Worm (Caenorhabditis elegans) whole organism, L1 larva: ENCODE measurements around the gene R08F11.4.
A peak's percentile ranks its signal among the peaks of the same experiment; 100 is the strongest.

Experiments used
- F16B12.6 ChIP-seq: fragments of 150-350 bp; optimal IDR thresholded peaks from 2 replicates; lab custom pipeline; 2014; ENCODE audit warnings: missing biosample characterization, missing genetic modification characterization
- Y116A8C.19 ChIP-seq: sonication (generic microtip); optimal IDR thresholded peaks from 2 replicates; lab custom pipeline; 2016; ENCODE audit warnings: missing compliant biosample characterization, missing genetic modification characterization, borderline replicate concordance
- aha-1 ChIP-seq: fragments of 150-350 bp; optimal IDR thresholded peaks from 2 replicates; lab custom pipeline; 2014; ENCODE audit warnings: missing biosample characterization, missing genetic modification characterization
- ceh-63 ChIP-seq: fragments of 200-800 bp; sonication (Bioruptor generic); optimal IDR thresholded peaks from 2 replicates; lab custom pipeline; 2018; ENCODE audit warnings: mild to moderate bottlenecking, missing genetic modification characterization, missing compliant biosample characterization
- ceh-82 ChIP-seq, 3 experiments: fragments of 150-350 bp in 1 of 3; sonication (generic microtip) in 2 of 3; optimal IDR thresholded peaks; 2 replicates each; lab custom pipeline; 2014 to 2017; ENCODE audit warnings: missing biosample characterization in 3 of 3, missing genetic modification characterization in 3 of 3
- ceh-88 ChIP-seq: fragments of 200-800 bp; sonication (Bioruptor generic); IDR thresholded peaks from 2 replicates; pipeline ENCODE4 v1.3.6; 2022; ENCODE audit warnings: missing genetic modification characterization, missing compliant biosample characterization
- ces-1 ChIP-seq: fragments of 150-350 bp; optimal IDR thresholded peaks from 2 replicates; lab custom pipeline; 2014; ENCODE audit warnings: missing biosample characterization, missing genetic modification reagents, missing genetic modification characterization
- dpl-1 ChIP-seq, 3 experiments: fragments of 150-350 bp in 2 of 3; sonication (generic microtip) in 1 of 3; optimal IDR thresholded peaks; 2 replicates each; lab custom pipeline; 2014 to 2017; ENCODE audit warnings: missing biosample characterization in 3 of 3, missing genetic modification characterization in 3 of 3, missing genetic modification reagents in 3 of 3
- dsc-1 ChIP-seq: sonication (generic microtip); optimal IDR thresholded peaks from 2 replicates; lab custom pipeline; 2016; ENCODE audit warnings: mild to moderate bottlenecking, missing genetic modification characterization, missing compliant biosample characterization
- efl-3 ChIP-seq: fragments of 200-800 bp; sonication (Bioruptor generic); optimal IDR thresholded peaks from 2 replicates; lab custom pipeline; 2018; ENCODE audit warnings: mild to moderate bottlenecking, missing genetic modification characterization, missing compliant biosample characterization
- egl-13 ChIP-seq: sonication (generic microtip); optimal IDR thresholded peaks from 2 replicates; lab custom pipeline; 2016; ENCODE audit warnings: missing genotype, missing genetic modification reagents, missing genetic modification characterization, missing compliant biosample characterization
- egl-27 ChIP-seq, 2 experiments: fragments of 150-350 bp in 1 of 2; sonication (generic microtip); optimal IDR thresholded peaks; 3 replicates each; lab custom pipeline; 2017 to 2018; ENCODE audit warnings: missing biosample characterization in 2 of 2, missing genetic modification characterization in 2 of 2, missing genetic modification reagents in 2 of 2
- elt-3 ChIP-seq, 6 experiments: fragments of 150-350 bp in 1 of 6; sonication (generic microtip); optimal IDR thresholded peaks; 2 replicates each; lab custom pipeline; 2017 to 2018; ENCODE audit warnings: missing biosample characterization in 6 of 6, missing genetic modification characterization in 6 of 6, inconsistent platforms in 1 of 6
- fkh-10 ChIP-seq: sonication (generic microtip); optimal IDR thresholded peaks from 2 replicates; lab custom pipeline; 2017; ENCODE audit warnings: missing biosample characterization, missing genetic modification reagents, missing genetic modification characterization
- fkh-4 ChIP-seq: sonication (generic microtip); optimal IDR thresholded peaks from 2 replicates; lab custom pipeline; 2016; ENCODE audit warnings: missing compliant biosample characterization, missing genetic modification characterization, borderline replicate concordance
- fkh-8 ChIP-seq: sonication (generic microtip); optimal IDR thresholded peaks from 2 replicates; lab custom pipeline; 2016; ENCODE audit warnings: mild to moderate bottlenecking, missing genetic modification characterization, missing compliant biosample characterization
- hlh-17 ChIP-seq: fragments of 200-800 bp; sonication (Bioruptor generic); optimal IDR thresholded peaks from 2 replicates; lab custom pipeline; 2018; ENCODE audit warnings: missing genetic modification characterization, mild to moderate bottlenecking, missing compliant biosample characterization, moderate library complexity, borderline replicate concordance
- isw-1 ChIP-seq: fragments of 200-800 bp; sonication (Bioruptor generic); IDR thresholded peaks from 2 replicates; pipeline ENCODE4 v1.3.6; 2022; ENCODE audit warnings: missing genetic modification characterization, missing compliant biosample characterization
- jun-1 ChIP-seq: fragments of 150-350 bp; optimal IDR thresholded peaks from 2 replicates; lab custom pipeline; 2014; ENCODE audit warnings: missing biosample characterization, missing genetic modification reagents, missing genetic modification characterization
- lin-14 ChIP-seq: fragments of 200-800 bp; sonication (Bioruptor generic); optimal IDR thresholded peaks from 2 replicates; lab custom pipeline; 2018; ENCODE audit warnings: mild to moderate bottlenecking, missing genetic modification characterization, moderate library complexity, missing compliant biosample characterization
- lin-35 ChIP-seq, 2 experiments: fragments of 150-350 bp; optimal IDR thresholded peaks; 2 replicates each; lab custom pipeline; 2014; ENCODE audit warnings: missing biosample characterization in 2 of 2, missing genetic modification characterization in 2 of 2, missing genetic modification reagents in 2 of 2
- lin-39 ChIP-seq: fragments of 150-350 bp; optimal IDR thresholded peaks from 2 replicates; lab custom pipeline; 2014; ENCODE audit warnings: missing biosample characterization, missing genetic modification reagents, missing genetic modification characterization
- lsy-2 ChIP-seq, 2 experiments: fragments of 150-350 bp; optimal IDR thresholded peaks; 2 replicates each; lab custom pipeline; 2014; ENCODE audit warnings: missing biosample characterization in 2 of 2, missing genetic modification characterization in 2 of 2
- mab-9 ChIP-seq: fragments of 200-800 bp; sonication (Bioruptor generic); IDR thresholded peaks from 2 replicates; pipeline ENCODE4 v1.3.6; 2022; ENCODE audit warnings: missing genetic modification reagents, missing genetic modification characterization, missing compliant biosample characterization
- mef-2 ChIP-seq: fragments of 150-350 bp; optimal IDR thresholded peaks from 2 replicates; lab custom pipeline; 2014; ENCODE audit warnings: missing biosample characterization, missing genetic modification characterization
- nhr-11 ChIP-seq: fragments of 150-350 bp; optimal IDR thresholded peaks from 2 replicates; lab custom pipeline; 2014; ENCODE audit warnings: missing biosample characterization, missing genetic modification characterization
- nhr-19 ChIP-seq: fragments of 200-800 bp; sonication (Bioruptor generic); conservative IDR thresholded peaks from 2 replicates; pipeline ENCODE4 v1.3.6; 2022; ENCODE audit warnings: missing genetic modification characterization, missing compliant biosample characterization
- nhr-20 ChIP-seq: sonication (generic microtip); optimal IDR thresholded peaks from 2 replicates; lab custom pipeline; 2016; ENCODE audit warnings: mild to moderate bottlenecking, missing genetic modification characterization, missing compliant biosample characterization
- nhr-28 ChIP-seq: fragments of 150-350 bp; optimal IDR thresholded peaks from 2 replicates; lab custom pipeline; 2014; ENCODE audit warnings: missing biosample characterization, missing genetic modification characterization
- nhr-47 ChIP-seq: sonication (generic microtip); optimal IDR thresholded peaks from 2 replicates; lab custom pipeline; 2016; ENCODE audit warnings: mild to moderate bottlenecking, missing genetic modification characterization, moderate library complexity, missing compliant biosample characterization
- nhr-71 ChIP-seq: sonication (generic microtip); optimal IDR thresholded peaks from 2 replicates; lab custom pipeline; 2016; ENCODE audit warnings: mild to moderate bottlenecking, missing genetic modification characterization, moderate library complexity, missing compliant biosample characterization
- nhr-77 ChIP-seq: fragments of 150-350 bp; optimal IDR thresholded peaks from 2 replicates; lab custom pipeline; 2014; ENCODE audit warnings: missing biosample characterization, missing genetic modification characterization
- nhr-85 ChIP-seq: sonication (generic microtip); peaks from one replicate; lab custom pipeline; 2016; ENCODE audit warnings: missing genetic modification characterization, inconsistent platforms, missing compliant biosample characterization
- pax-3 ChIP-seq: fragments of 200-800 bp; sonication (Bioruptor generic); optimal IDR thresholded peaks from 2 replicates; lab custom pipeline; 2018; ENCODE audit warnings: mild to moderate bottlenecking, missing genetic modification characterization, moderate library complexity, missing compliant biosample characterization
- rnt-1 ChIP-seq: sonication (generic microtip); optimal IDR thresholded peaks from 2 replicates; lab custom pipeline; 2016; ENCODE audit warnings: mild to moderate bottlenecking, missing genetic modification characterization, moderate library complexity, missing compliant biosample characterization
- snpc-4 ChIP-seq: fragments of 150-350 bp; optimal IDR thresholded peaks from 2 replicates; lab custom pipeline; 2014; ENCODE audit warnings: missing biosample characterization, missing genetic modification characterization
- sup-37 ChIP-seq: fragments of 200-800 bp; sonication (Bioruptor generic); optimal IDR thresholded peaks from 2 replicates; lab custom pipeline; 2018; ENCODE audit warnings: mild to moderate bottlenecking, missing genetic modification characterization, missing compliant biosample characterization
- swsn-7 ChIP-seq: sonication (generic microtip); optimal IDR thresholded peaks from 2 replicates; lab custom pipeline; 2016; ENCODE audit warnings: missing genetic modification characterization, missing compliant biosample characterization
- tbx-2 ChIP-seq: sonication (generic microtip); optimal IDR thresholded peaks from 2 replicates; lab custom pipeline; 2016; ENCODE audit warnings: missing genetic modification characterization, missing compliant biosample characterization
- tlp-1 ChIP-seq: fragments of 150-350 bp; optimal IDR thresholded peaks from 2 replicates; lab custom pipeline; 2014; ENCODE audit warnings: missing biosample characterization, missing genetic modification characterization
- unc-30 ChIP-seq: sonication (generic microtip); optimal IDR thresholded peaks from 2 replicates; lab custom pipeline; 2017; ENCODE audit warnings: missing biosample characterization, missing genetic modification characterization
- unc-62 ChIP-seq: fragments of 150-350 bp; optimal IDR thresholded peaks from 2 replicates; lab custom pipeline; 2014; ENCODE audit warnings: missing biosample characterization, missing genetic modification reagents, missing genetic modification characterization
- unc-86 ChIP-seq: sonication (generic microtip); optimal IDR thresholded peaks from 2 replicates; lab custom pipeline; 2016; ENCODE audit warnings: missing genetic modification characterization, missing compliant biosample characterization
- vab-15 ChIP-seq: sonication (generic microtip); optimal IDR thresholded peaks from 2 replicates; lab custom pipeline; 2017; ENCODE audit warnings: missing genotype, mild to moderate bottlenecking, missing genetic modification characterization, missing compliant biosample characterization
- zag-1 ChIP-seq: fragments of 150-350 bp; optimal IDR thresholded peaks from 2 replicates; lab custom pipeline; 2014; ENCODE audit warnings: missing biosample characterization, missing genetic modification characterization

R08F11.4 gene

ce11 chrV:3831616-3832015, 26.3 kb upstream of the R08F11.4 start, which contains the start of gene H10D18.5:
Gene H10D18.5 (minus strand): TSS chrV:3831716.
- TF ChIP-seq nhr-85 (tag; lab: Kevin White, UChicago) (peak; percentile 17), pax-3 (no peak), nhr-77 (tag; lab: Kevin White, UChicago) (no peak), lin-35 (GFP tag; optimal IDR thresholded peaks at IDR 0.05; lab: Kevin White, UChicago) (no peak), nhr-28 (no peak), ceh-63 (GFP tag; lab: Kevin White, UChicago) (no peak), mef-2 (no peak), sup-37 (GFP tag; lab: Kevin White, UChicago) (no peak)

- TF ChIP-seq rnt-1 (no peak), tbx-2 (no peak), fkh-8 (tag; lab: Kevin White, UChicago) (no peak), ceh-88 (GFP tag; lab: Robert Waterston, UW) (no peak), egl-27 (tag; optimal IDR thresholded peaks at IDR 0.05; lab: Kevin White, UChicago) (no peak), jun-1 (tag; lab: Kevin White, UChicago) (no peak), pax-3 (no peak), lin-35 (GFP tag; optimal IDR thresholded peaks at IDR 0.05; lab: Kevin White, UChicago) (no peak)
These were observed 19.9 kb upstream of the R08F11.4 start for ce11 chrV:3825190-3825589.

- TF ChIP-seq egl-27 (tag; optimal IDR thresholded peaks at IDR 0.05; lab: Kevin White, UChicago), result no peak
- TF ChIP-seq lin-14 (GFP tag; lab: Kevin White, UChicago), result no peak
- TF ChIP-seq isw-1 (GFP tag; lab: Robert Waterston, UW), result no peak
- TF ChIP-seq nhr-85 (tag; lab: Kevin White, UChicago), result peak; percentile 15
- TF ChIP-seq vab-15 (tag; lab: Kevin White, UChicago), result no peak
- no peak for TF ChIP-seq dpl-1 (GFP tag; optimal IDR thresholded peaks at IDR 0.05; lab: Kevin White, UChicago)
- peak; percentile 91 for TF ChIP-seq dsc-1 (tag; lab: Kevin White, UChicago)
- TF ChIP-seq fkh-4 (tag; lab: Kevin White, UChicago), result peak; percentile 88
These were observed 15.5 kb upstream of the R08F11.4 start for ce11 chrV:3820875-3821274.

ce11 chrV:3814938-3815337, 9.6 kb upstream of the R08F11.4 start, which contains the start of gene H10D18.1:
Gene H10D18.1 (plus strand): TSS chrV:3815214.
- TF ChIP-seq nhr-28 (no peak), unc-86 (tag; lab: Kevin White, UChicago) (peak; percentile 20), F16B12.6 (no peak), nhr-85 (tag; lab: Kevin White, UChicago) (no peak), efl-3 (no peak), egl-13 (peak; percentile 43), hlh-17 (GFP tag; lab: Kevin White, UChicago) (no peak), lsy-2 (tag; optimal IDR thresholded peaks at IDR 0.05; lab: Kevin White, UChicago) (no peak), Y116A8C.19 (tag; lab: Kevin White, UChicago) (no peak), vab-15 (tag; lab: Kevin White, UChicago) (no peak), mab-9 (GFP tag; lab: Robert Waterston, UW) (no peak), nhr-20 (no peak), nhr-11 (tag; lab: Kevin White, UChicago) (no peak), tlp-1 (tag; lab: Kevin White, UChicago) (no peak), fkh-4 (tag; lab: Kevin White, UChicago) (no peak), isw-1 (GFP tag; lab: Robert Waterston, UW) (no peak), tbx-2 (no peak), aha-1 (no peak), unc-30 (tag; lab: Kevin White, UChicago) (no peak), nhr-19 (GFP tag; lab: Robert Waterston, UW) (no peak), ces-1 (GFP tag; lab: Kevin White, UChicago) (no peak), nhr-47 (peak; percentile 48), nhr-71 (tag; lab: Kevin White, UChicago) (peak; percentile 51), nhr-77 (tag; lab: Kevin White, UChicago) (no peak), swsn-7 (peak; percentile 7), elt-3 (tag; optimal IDR thresholded peaks at IDR 0.05; lab: Kevin White, UChicago) (no peak), egl-27 (tag; optimal IDR thresholded peaks at IDR 0.05; lab: Kevin White, UChicago) (no peak), zag-1 (no peak), unc-62 (GFP tag; lab: Kevin White, UChicago) (no peak), ceh-82 (tag; optimal IDR thresholded peaks at IDR 0.05; lab: Kevin White, UChicago) (no peak), fkh-10 (GFP tag; lab: Kevin White, UChicago) (no peak), snpc-4 (no peak), lin-39 (no peak), dsc-1 (tag; lab: Kevin White, UChicago) (peak; percentile 77), fkh-8 (tag; lab: Kevin White, UChicago) (peak; percentile 83)
